Worm (Caenorhabditis elegans): ENCODE data around the gene F49H12.2.

ce11 chrX:2068294-2068693 is 16.8 kb upstream of the F49H12.2 start:
- TF ChIP-seq unc-86 (tag; optimal IDR thresholded peaks at IDR 0.05) (no peak), nhr-11 (tag; optimal IDR thresholded peaks at IDR 0.05) (no peak), gmeb-2 (tag; optimal IDR thresholded peaks at IDR 0.05) (no peak), npax-4 (tag; optimal IDR thresholded peaks at IDR 0.05) (no peak), elt-2 (tag; optimal IDR thresholded peaks at IDR 0.05) (peak; percentile 1), sox-4 (tag; optimal IDR thresholded peaks at IDR 0.05) (no peak), pag-3 (tag; optimal IDR thresholded peaks at IDR 0.05; ENCODE audit: borderline replicate concordance) (no peak), ceh-9 (tag; optimal IDR thresholded peaks at IDR 0.05) (no peak)
